Fruit fly (Drosophila melanogaster): Measurements from ENCODE around the gene Ubi-p63E.

Gene Ubi-p63E

dm6 chr3L:3932742-3933289 is 29.8 kb upstream of the Ubi-p63E start:
- no peak for TF ChIP-seq Myc (optimal IDR thresholded peaks at IDR 0.05)
- TF ChIP-seq Sin3A (optimal IDR thresholded peaks at IDR 0.05), result no peak
- TF ChIP-seq insv (optimal IDR thresholded peaks at IDR 0.05), result no peak
- TF ChIP-seq psq (optimal IDR thresholded peaks at IDR 0.05), result no peak
- no peak for TF ChIP-seq ttk (optimal IDR thresholded peaks at IDR 0.05)

DNA sequence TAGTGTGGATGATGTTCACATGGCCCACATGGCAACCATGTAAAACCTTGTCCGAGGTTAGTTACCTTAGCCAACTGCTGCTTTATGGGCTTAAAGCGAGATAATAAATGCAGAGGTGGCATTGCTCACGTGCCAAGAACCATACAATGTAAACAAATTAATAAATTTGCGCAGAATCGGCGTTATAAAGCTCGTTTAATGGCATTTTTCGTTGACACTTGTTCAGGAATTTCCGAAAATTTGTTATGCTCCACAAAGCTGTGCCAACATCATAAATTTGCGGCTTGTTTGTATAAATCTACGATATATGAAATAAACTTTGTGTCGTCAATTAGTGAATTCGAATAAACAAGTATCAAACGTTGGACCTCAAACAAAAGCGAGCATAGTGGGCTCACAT is 28.8 kb upstream of the Ubi-p63E start:
- TF ChIP-seq Myc (optimal IDR thresholded peaks at IDR 0.05), result no peak
- no peak for TF ChIP-seq ttk (optimal IDR thresholded peaks at IDR 0.05)
- TF ChIP-seq Sin3A (optimal IDR thresholded peaks at IDR 0.05), result no peak
- TF ChIP-seq insv (optimal IDR thresholded peaks at IDR 0.05), result no peak
- no peak for TF ChIP-seq psq (optimal IDR thresholded peaks at IDR 0.05)
- TF ChIP-seq h (optimal IDR thresholded peaks at IDR 0.05), result no peak

DNA sequence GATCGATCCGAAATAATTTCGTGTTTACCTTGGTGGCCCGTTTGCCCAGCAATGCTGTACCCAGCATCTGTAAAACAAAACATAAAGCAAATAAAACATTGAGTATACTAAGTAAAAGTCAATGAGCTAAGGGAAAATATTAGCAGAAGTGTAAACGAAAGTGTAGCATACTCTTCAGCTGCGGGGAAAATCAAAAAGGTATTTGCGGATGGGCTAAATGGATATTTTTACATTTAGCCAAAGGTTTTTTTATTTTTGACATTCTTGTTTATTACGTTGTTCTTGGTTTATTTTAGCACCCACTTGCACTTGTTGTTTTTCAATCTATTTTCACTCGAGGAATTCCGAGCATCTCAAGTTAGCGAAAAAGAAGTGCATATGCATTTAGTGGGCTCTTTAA is 27.9 kb upstream of the Ubi-p63E start:
- TF ChIP-seq ttk (optimal IDR thresholded peaks at IDR 0.05) (no peak), psq (optimal IDR thresholded peaks at IDR 0.05) (no peak), h (optimal IDR thresholded peaks at IDR 0.05) (no peak), Sin3A (optimal IDR thresholded peaks at IDR 0.05) (no peak)

DNA sequence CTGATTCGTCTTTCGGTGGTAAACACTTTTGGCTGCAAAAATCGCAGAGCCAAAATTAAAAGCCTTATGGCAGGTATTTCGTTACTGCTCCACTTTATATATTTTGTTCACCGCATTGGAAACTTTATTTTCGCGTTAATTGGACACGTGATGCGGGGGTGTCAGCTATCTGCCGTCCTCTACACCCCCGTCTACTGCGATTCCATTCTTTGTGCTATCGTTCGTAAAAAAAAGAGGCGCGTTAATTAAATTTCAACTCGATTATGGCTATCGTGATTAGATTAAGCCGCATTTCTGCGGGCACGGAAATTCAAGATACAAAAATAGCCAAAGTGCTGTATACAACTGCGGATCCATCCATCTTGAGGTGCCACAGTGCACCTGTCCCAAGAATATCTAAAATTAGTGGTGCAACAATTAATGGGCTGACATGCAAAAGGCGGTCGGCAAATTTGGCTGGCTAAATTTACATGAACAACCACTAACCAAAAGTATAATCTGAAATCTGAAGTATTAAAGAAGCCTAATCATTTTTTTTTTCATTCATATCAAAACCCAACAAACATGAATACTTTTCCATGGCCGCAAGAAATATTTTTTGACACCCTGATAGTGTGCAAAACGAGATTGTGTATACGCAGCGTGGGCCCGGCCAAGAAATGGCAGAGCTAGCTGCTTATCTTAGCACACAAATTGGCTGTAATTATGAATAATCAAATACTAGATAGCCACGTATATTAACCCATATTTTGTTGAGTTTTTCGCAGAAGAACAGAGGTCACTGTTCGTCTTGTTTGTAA is 27.2 kb upstream of the Ubi-p63E start:
- TF ChIP-seq psq (optimal IDR thresholded peaks at IDR 0.05) (no peak), ttk (optimal IDR thresholded peaks at IDR 0.05) (no peak), h (optimal IDR thresholded peaks at IDR 0.05) (no peak), Sin3A (optimal IDR thresholded peaks at IDR 0.05) (no peak), insv (optimal IDR thresholded peaks at IDR 0.05) (no peak), Myc (optimal IDR thresholded peaks at IDR 0.05) (no peak)

- no peak for TF ChIP-seq insv (optimal IDR thresholded peaks at IDR 0.05)
These were observed 26.2 kb upstream of the Ubi-p63E start for dm6 chr3L:3928943-3929785.

- TF ChIP-seq h (optimal IDR thresholded peaks at IDR 0.05) (no peak), ttk (optimal IDR thresholded peaks at IDR 0.05) (no peak), insv (optimal IDR thresholded peaks at IDR 0.05) (no peak), Sin3A (optimal IDR thresholded peaks at IDR 0.05) (no peak), Myc (optimal IDR thresholded peaks at IDR 0.05) (no peak), psq (optimal IDR thresholded peaks at IDR 0.05) (no peak)
These were observed 25.4 kb upstream of the Ubi-p63E start for dm6 chr3L:3928205-3928942.

dm6 chr3L:3927462-3927861 is 24.5 kb upstream of the Ubi-p63E start:
- TF ChIP-seq h (optimal IDR thresholded peaks at IDR 0.05), result no peak
- TF ChIP-seq Myc (optimal IDR thresholded peaks at IDR 0.05), result no peak
- TF ChIP-seq Sin3A (optimal IDR thresholded peaks at IDR 0.05), result no peak
- TF ChIP-seq insv (optimal IDR thresholded peaks at IDR 0.05), result no peak
- TF ChIP-seq psq (optimal IDR thresholded peaks at IDR 0.05), result no peak
- TF ChIP-seq ttk (optimal IDR thresholded peaks at IDR 0.05), result no peak

- TF ChIP-seq insv (optimal IDR thresholded peaks at IDR 0.05) (no peak), Myc (optimal IDR thresholded peaks at IDR 0.05) (no peak), ttk (optimal IDR thresholded peaks at IDR 0.05) (no peak), psq (optimal IDR thresholded peaks at IDR 0.05) (no peak), h (optimal IDR thresholded peaks at IDR 0.05) (no peak)
These were observed 23.3 kb upstream of the Ubi-p63E start for dm6 chr3L:3926191-3926765.

- TF ChIP-seq insv (optimal IDR thresholded peaks at IDR 0.05), result no peak
- TF ChIP-seq Myc (optimal IDR thresholded peaks at IDR 0.05), result no peak
- no peak for TF ChIP-seq psq (optimal IDR thresholded peaks at IDR 0.05)
- no peak for TF ChIP-seq Sin3A (optimal IDR thresholded peaks at IDR 0.05)
- TF ChIP-seq h (optimal IDR thresholded peaks at IDR 0.05), result no peak
- TF ChIP-seq ttk (optimal IDR thresholded peaks at IDR 0.05), result no peak
These were observed 22.5 kb upstream of the Ubi-p63E start for dm6 chr3L:3925487-3925886.

dm6 chr3L:3923631-3924274 is 20.8 kb upstream of the Ubi-p63E start:
- TF ChIP-seq ttk (optimal IDR thresholded peaks at IDR 0.05) (no peak), Sin3A (optimal IDR thresholded peaks at IDR 0.05) (no peak), psq (optimal IDR thresholded peaks at IDR 0.05) (no peak), insv (optimal IDR thresholded peaks at IDR 0.05) (no peak), Myc (optimal IDR thresholded peaks at IDR 0.05) (no peak), h (optimal IDR thresholded peaks at IDR 0.05) (no peak)

DNA sequence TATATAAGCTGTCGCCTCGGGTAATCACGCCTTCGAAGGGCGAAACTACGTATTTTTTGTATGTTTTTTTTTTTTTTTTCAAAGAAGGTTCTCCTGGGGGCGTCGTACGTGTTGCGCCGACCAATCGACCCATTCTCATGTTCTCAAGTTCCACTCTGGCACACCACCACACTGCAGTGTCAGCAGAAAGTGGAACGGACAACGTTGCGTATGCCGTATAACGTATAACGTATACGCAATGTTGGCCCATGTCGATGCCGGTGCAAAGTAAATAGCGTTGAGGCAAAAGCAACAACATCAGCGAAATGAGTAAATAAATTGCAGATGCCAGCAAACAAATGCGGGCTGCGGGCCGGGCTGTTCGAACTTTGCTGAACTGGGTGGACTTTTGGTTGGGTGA is 9.2 kb upstream of the Ubi-p63E start:
- no peak for TF ChIP-seq psq (optimal IDR thresholded peaks at IDR 0.05)
- no peak for TF ChIP-seq Sin3A (optimal IDR thresholded peaks at IDR 0.05)
- TF ChIP-seq Myc (optimal IDR thresholded peaks at IDR 0.05), result no peak
- no peak for TF ChIP-seq ttk (optimal IDR thresholded peaks at IDR 0.05)
- no peak for TF ChIP-seq h (optimal IDR thresholded peaks at IDR 0.05)
- TF ChIP-seq insv (optimal IDR thresholded peaks at IDR 0.05), result no peak

Data from Kc167 (cell line).